Fruit fly (Drosophila melanogaster): ENCODE measurements around the gene CG9521.
A peak's percentile ranks its signal among the peaks of the same experiment; 100 is the strongest.

The CG9521 gene

dm6 chrX:14837983-14838382 lies 15.1 kb downstream of the CG9521 start, which contains the start of gene Grx5 (continued):
- TF ChIP-seq CG34224 (GFP tag; IDR thresholded peaks at IDR 0.05; ENCODE audit: partially characterized antibody) (peak; percentile 73), sr (GFP tag; IDR thresholded peaks at IDR 0.05) (no peak), CG17829 (tag; optimal IDR thresholded peaks at IDR 0.05) (no peak), crc (GFP tag; optimal IDR thresholded peaks at IDR 0.05) (no peak), tx (GFP tag; optimal IDR thresholded peaks at IDR 0.05) (no peak), gem (tag; optimal IDR thresholded peaks at IDR 0.05) (no peak)

dm6 chrX:14836425-14836824 lies 16.6 kb downstream of the CG9521 start, which contains the start of gene CG14410:
TSS of gene CG14410 (plus strand) at chrX:14836725.
- TF ChIP-seq CG17186 (GFP tag; optimal IDR thresholded peaks at IDR 0.05) (no peak), CG17359 (tag; optimal IDR thresholded peaks at IDR 0.05) (no peak), CG10462 (GFP tag; optimal IDR thresholded peaks at IDR 0.05) (no peak), gem (tag; optimal IDR thresholded peaks at IDR 0.05) (no peak), CG32767 (GFP tag; IDR thresholded peaks at IDR 0.05) (no peak), chinmo (GFP tag; IDR thresholded peaks at IDR 0.05; ENCODE audit: partially characterized antibody) (no peak), twi (tag; optimal IDR thresholded peaks at IDR 0.05) (no peak), trem (tag; optimal IDR thresholded peaks at IDR 0.05) (no peak), Lhr (GFP tag; optimal IDR thresholded peaks at IDR 0.05) (no peak), Ssrp (tag; optimal IDR thresholded peaks at IDR 0.05) (no peak), zfh2 (GFP tag; optimal IDR thresholded peaks at IDR 0.05) (no peak), NK7.1 (GFP tag; optimal IDR thresholded peaks at IDR 0.05) (no peak), CG17568 (GFP tag; optimal IDR thresholded peaks at IDR 0.05) (no peak), CG33213 (GFP tag; optimal IDR thresholded peaks at IDR 0.05) (no peak), CG13287 (GFP tag; IDR thresholded peaks at IDR 0.05; ENCODE audit: partially characterized antibody) (no peak), zfh1 (GFP tag; IDR thresholded peaks at IDR 0.05) (no peak), sens (GFP tag) (no peak)

- TF ChIP-seq CG17829 (tag; optimal IDR thresholded peaks at IDR 0.05) (peak; percentile 1), unc-4 (GFP tag; IDR thresholded peaks at IDR 0.05; ENCODE audit: partially characterized antibody) (no peak), CG4360 (GFP tag; IDR thresholded peaks at IDR 0.05) (peak; percentile 58), CG1603 (tag; optimal IDR thresholded peaks at IDR 0.05) (peak; percentile 99), Dref (GFP tag; IDR thresholded peaks at IDR 0.05) (peak; percentile 52), CG43689 (GFP tag; IDR thresholded peaks at IDR 0.05) (no peak), dati (GFP tag; IDR thresholded peaks at IDR 0.05) (no peak), Ets97D (GFP tag; optimal IDR thresholded peaks at IDR 0.05) (peak; percentile 53), CG12071 (GFP tag; optimal IDR thresholded peaks at IDR 0.05) (no peak), cad (GFP tag; optimal IDR thresholded peaks at IDR 0.05) (no peak), CG10366 (GFP tag; IDR thresholded peaks at IDR 0.05) (no peak), MESR4 (GFP tag; optimal IDR thresholded peaks at IDR 0.05) (peak; percentile 74), HLHmδ (GFP tag; optimal IDR thresholded peaks at IDR 0.05) (peak; percentile 6), Xbp1 (GFP tag; optimal IDR thresholded peaks at IDR 0.05) (no peak), toy (GFP tag; IDR thresholded peaks at IDR 0.05) (no peak), trem (tag; optimal IDR thresholded peaks at IDR 0.05) (peak; percentile 68), pzg (GFP tag; optimal IDR thresholded peaks at IDR 0.05) (peak; percentile 79), Lhr (GFP tag; optimal IDR thresholded peaks at IDR 0.05) (peak; percentile 36), CG15514 (GFP tag; optimal IDR thresholded peaks at IDR 0.05) (peak; percentile 25), CG6254 (GFP tag; optimal IDR thresholded peaks at IDR 0.05) (no peak), CG6791 (GFP tag; IDR thresholded peaks at IDR 0.05; ENCODE audit: partially characterized antibody) (0 out of 3 replicates have a peak, but pooled peaks have one; percentile 32), Meics (GFP tag; optimal IDR thresholded peaks at IDR 0.05) (no peak), CG8290 (GFP tag; optimal IDR thresholded peaks at IDR 0.05) (no peak), CG8290 (tag; optimal IDR thresholded peaks at IDR 0.05) (peak in 1 of 2 experiments; percentile 35), CG18011 (GFP tag; optimal IDR thresholded peaks at IDR 0.05) (no peak), kni (GFP tag; optimal IDR thresholded peaks at IDR 0.05) (peak; percentile 69), MBD-R2 (GFP tag; IDR thresholded peaks at IDR 0.05) (peak; percentile 42), Sin3A (optimal IDR thresholded peaks at IDR 0.05) (peak; percentile 29)
These were observed 20.3 kb downstream of the CG9521 start, which contains the start of gene CG14411 for dm6 chrX:14832562-14833303. TSS of gene CG14411 (plus strand) at chrX:14832647.

Measured in whole organism, embryonic.